Worm (Caenorhabditis elegans): Measurements from ENCODE around the gene Y57E12AL.2.
A peak's percentile ranks its signal among the peaks of the same experiment; 100 is the strongest.

The Y57E12AL.2 gene

ce11 chrV:7091287-7091686 lies 33.4 kb downstream of the Y57E12AL.2 start, which contains the start of gene nhr-286:
TSS of gene nhr-286 (minus strand) at chrV:7091610.
- TF ChIP-seq zip-4 (GFP tag; optimal IDR thresholded peaks at IDR 0.05) (no peak), ceh-8 (GFP tag; optimal IDR thresholded peaks at IDR 0.05) (no peak), pag-3 (tag; optimal IDR thresholded peaks at IDR 0.05; ENCODE audit: borderline replicate concordance, insufficient read depth) (no peak), fkh-10 (GFP tag; optimal IDR thresholded peaks at IDR 0.05) (no peak), nhr-237 (tag; optimal IDR thresholded peaks at IDR 0.05) (no peak), nhr-85 (tag) (peak; percentile 50), lir-3 (tag; optimal IDR thresholded peaks at IDR 0.05; ENCODE audit: poor library complexity) (no peak), ama-1 (optimal IDR thresholded peaks at IDR 0.05) (peak; percentile 39), swsn-7 (tag; optimal IDR thresholded peaks at IDR 0.05) (no peak), isw-1 (GFP tag; IDR thresholded peaks at IDR 0.05) (no peak), nhr-20 (tag; optimal IDR thresholded peaks at IDR 0.05) (peak; percentile 51)

ce11 chrV:7093720-7094401 lies 36.0 kb downstream of the Y57E12AL.2 start, which contains the start of gene nhr-135:
TSS of gene nhr-135 (minus strand) at chrV:7093770.
- TF ChIP-seq sox-4 (tag; optimal IDR thresholded peaks at IDR 0.05) (no peak), zag-1 (tag; optimal IDR thresholded peaks at IDR 0.05) (no peak), C16A3.4 (tag; optimal IDR thresholded peaks at IDR 0.05) (peak; percentile 6), snu-23 (GFP tag; optimal IDR thresholded peaks at IDR 0.05) (peak; percentile 70), tbx-2 (tag; optimal IDR thresholded peaks at IDR 0.05) (peak; percentile 40), elt-3 (tag; optimal IDR thresholded peaks at IDR 0.05) (peak in 4 of 6 experiments; percentile 12 to 69 (median 49)), swsn-7 (tag; optimal IDR thresholded peaks at IDR 0.05) (no peak), nhr-19 (GFP tag; conservative IDR thresholded peaks at IDR 0.05) (peak; percentile 25), lin-15B (tag; optimal IDR thresholded peaks at IDR 0.05) (no peak), aly-2 (tag; optimal IDR thresholded peaks at IDR 0.05) (no peak), ceh-63 (GFP tag; optimal IDR thresholded peaks at IDR 0.05) (no peak), unc-130 (tag; optimal IDR thresholded peaks at IDR 0.05) (peak; percentile 56), lir-3 (tag; optimal IDR thresholded peaks at IDR 0.05; ENCODE audit: poor library complexity) (no peak), C04F5.9 (tag; optimal IDR thresholded peaks at IDR 0.05) (no peak), nhr-84 (tag; optimal IDR thresholded peaks at IDR 0.05) (no peak), efl-1 (optimal IDR thresholded peaks at IDR 0.05) (peak in 1 of 2 experiments; percentile 30), efl-1 (GFP tag; optimal IDR thresholded peaks at IDR 0.05 in 1 of 2) (peak; percentile 24 to 40), ztf-4 (tag; optimal IDR thresholded peaks at IDR 0.05) (no peak), fos-1 (tag; optimal IDR thresholded peaks at IDR 0.05) (no peak), nhr-20 (tag; optimal IDR thresholded peaks at IDR 0.05) (peak; percentile 93), blmp-1 (tag; optimal IDR thresholded peaks at IDR 0.05) (peak; percentile 99), mdl-1 (tag; optimal IDR thresholded peaks at IDR 0.05) (peak in 1 of 2 experiments; percentile 89), rnt-1 (tag; optimal IDR thresholded peaks at IDR 0.05) (no peak), nhr-76 (tag; optimal IDR thresholded peaks at IDR 0.05) (no peak), nhr-71 (tag; optimal IDR thresholded peaks at IDR 0.05) (peak; percentile 66), ceh-90 (tag; optimal IDR thresholded peaks at IDR 0.05) (no peak), elt-2 (tag; optimal IDR thresholded peaks at IDR 0.05) (peak; percentile 81), snpc-4 (tag; optimal IDR thresholded peaks at IDR 0.05) (no peak), alr-1 (tag; optimal IDR thresholded peaks at IDR 0.05; ENCODE audit: borderline replicate concordance) (no peak), sptf-1 (tag; optimal IDR thresholded peaks at IDR 0.05) (no peak), sup-37 (GFP tag; optimal IDR thresholded peaks at IDR 0.05) (no peak), isw-1 (GFP tag; IDR thresholded peaks at IDR 0.05) (no peak), F16B12.6 (tag; optimal IDR thresholded peaks at IDR 0.05) (no peak), nhr-28 (tag; optimal IDR thresholded peaks at IDR 0.05) (no peak), hlh-4 (tag; optimal IDR thresholded peaks at IDR 0.05) (no peak), nhr-237 (tag; optimal IDR thresholded peaks at IDR 0.05) (no peak), lin-14 (GFP tag; optimal IDR thresholded peaks at IDR 0.05) (peak; percentile 83), efl-3 (GFP tag; optimal IDR thresholded peaks at IDR 0.05) (no peak), nhr-85 (tag) (peak; percentile 57), pax-3 (tag; optimal IDR thresholded peaks at IDR 0.05) (no peak), lin-13 (GFP tag; optimal IDR thresholded peaks at IDR 0.05) (no peak), ceh-88 (GFP tag; IDR thresholded peaks at IDR 0.05) (no peak), aha-1 (tag; optimal IDR thresholded peaks at IDR 0.05) (no peak), nhr-77 (tag; optimal IDR thresholded peaks at IDR 0.05) (peak; percentile 43), nhr-47 (tag; optimal IDR thresholded peaks at IDR 0.05) (peak; percentile 27)

All from whole organism, L1 larva.